Fruit fly (Drosophila melanogaster): ENCODE results near the gene DZIP1.

DZIP1 gene

DNA sequence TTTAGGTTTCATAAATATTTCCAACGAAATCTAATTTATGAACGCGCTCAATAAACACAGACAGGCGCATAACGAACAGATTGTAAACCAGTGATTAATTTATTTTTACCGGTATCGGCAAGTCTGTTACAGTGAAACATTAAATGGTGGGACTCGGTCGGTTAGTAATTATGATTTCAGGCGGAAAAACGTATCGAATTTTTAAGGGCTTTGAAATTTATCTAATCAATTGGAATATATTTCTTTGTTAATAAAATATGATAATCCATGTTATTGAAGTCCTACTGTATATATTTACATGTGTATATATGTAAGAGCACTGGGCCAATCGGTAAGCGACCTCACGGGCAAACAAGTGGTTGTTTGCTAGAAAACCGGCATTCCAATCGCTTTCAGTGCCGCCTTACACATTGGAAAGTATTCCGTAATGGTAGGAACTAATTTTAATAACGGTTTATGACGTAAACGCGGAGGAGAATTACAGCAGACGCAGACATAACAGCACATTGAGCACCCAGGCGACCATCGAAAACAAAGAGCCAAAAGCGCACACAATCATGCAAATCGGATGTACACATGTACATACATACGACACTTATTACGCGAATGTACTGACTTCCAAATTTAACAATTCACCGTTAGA is 28.1 kb downstream of the DZIP1 start:
- peak; percentile 93 for TF ChIP-seq CG17801 (GFP tag; optimal IDR thresholded peaks at IDR 0.05; ENCODE audit: partially characterized antibody)

DNA sequence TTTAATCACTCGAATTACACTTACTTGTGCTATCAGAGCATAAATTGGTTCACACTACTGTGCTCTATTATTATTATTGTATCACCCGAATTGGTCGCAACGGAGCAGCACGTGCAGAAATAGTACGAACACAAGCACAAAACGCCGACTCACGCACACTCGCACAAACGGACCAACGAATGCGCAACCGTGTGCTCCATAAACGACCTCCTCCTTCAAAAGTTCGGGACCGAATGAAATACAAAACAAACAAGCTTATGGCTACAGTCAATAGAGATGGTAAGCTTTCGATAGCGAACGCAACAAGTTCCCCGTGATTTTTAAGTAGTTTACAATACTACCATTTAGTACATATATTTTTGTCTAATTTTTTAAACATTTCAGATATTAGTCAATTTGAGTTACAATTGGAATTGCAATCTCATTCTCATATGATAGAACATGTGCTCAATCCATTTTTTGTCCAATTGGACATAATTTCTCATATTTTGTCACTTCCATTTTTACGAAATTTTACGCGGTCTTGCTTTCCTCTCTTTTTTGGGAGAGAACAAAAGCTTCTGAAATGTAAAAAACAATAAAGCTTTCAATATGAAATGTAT is 28.7 kb downstream of the DZIP1 start, which contains the start of gene Cftr:
Cftr (minus strand) TSS at position 239 of the 602 bp plus-strand sequence.
- peak; percentile 87 for TF ChIP-seq CG17801 (GFP tag; optimal IDR thresholded peaks at IDR 0.05; ENCODE audit: partially characterized antibody)

DNA sequence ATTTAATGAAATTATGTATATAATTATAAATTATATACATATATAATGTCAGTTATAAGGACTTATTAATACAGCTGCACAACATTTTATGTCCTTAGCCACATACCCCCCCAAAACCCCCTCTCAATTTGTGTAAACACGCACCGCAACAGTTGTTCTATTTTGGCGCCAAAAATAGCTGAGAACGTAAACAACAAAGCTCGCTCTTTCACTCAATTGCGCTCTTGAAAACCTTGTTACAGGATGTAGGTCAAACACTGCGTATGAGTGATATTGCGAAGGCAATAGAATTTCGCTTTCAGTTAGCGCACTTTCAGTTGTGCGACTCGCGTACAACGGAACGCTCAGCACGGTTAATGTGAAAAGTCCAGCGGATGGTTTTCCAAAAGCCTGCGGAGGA is 29.3 kb downstream of the DZIP1 start, which contains the start of gene Esyt2:
Esyt2 (plus strand) TSS at position 332 of the 400 bp plus-strand sequence.
- TF ChIP-seq CG17801 (GFP tag; optimal IDR thresholded peaks at IDR 0.05; ENCODE audit: partially characterized antibody), result no peak

DNA sequence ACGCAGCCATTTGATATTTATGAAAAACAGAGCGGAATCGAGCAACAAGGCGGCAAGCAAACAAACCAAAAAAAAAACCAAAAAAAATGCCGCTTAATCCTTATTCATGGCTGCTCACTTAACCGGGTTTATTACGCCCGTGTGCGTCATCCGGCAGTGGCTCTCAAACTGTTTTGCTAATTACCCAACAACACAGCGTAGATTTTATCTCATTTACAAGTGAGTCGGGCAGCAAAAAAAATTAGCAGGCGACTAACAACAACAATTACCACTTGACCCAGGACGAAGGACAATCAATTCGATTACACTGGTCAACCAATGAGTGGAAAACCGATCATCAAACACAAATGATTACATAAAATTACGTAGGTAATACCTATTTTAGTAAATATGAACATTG is 33.1 kb downstream of the DZIP1 start:
- TF ChIP-seq CG17801 (GFP tag; optimal IDR thresholded peaks at IDR 0.05; ENCODE audit: partially characterized antibody), result no peak

DNA sequence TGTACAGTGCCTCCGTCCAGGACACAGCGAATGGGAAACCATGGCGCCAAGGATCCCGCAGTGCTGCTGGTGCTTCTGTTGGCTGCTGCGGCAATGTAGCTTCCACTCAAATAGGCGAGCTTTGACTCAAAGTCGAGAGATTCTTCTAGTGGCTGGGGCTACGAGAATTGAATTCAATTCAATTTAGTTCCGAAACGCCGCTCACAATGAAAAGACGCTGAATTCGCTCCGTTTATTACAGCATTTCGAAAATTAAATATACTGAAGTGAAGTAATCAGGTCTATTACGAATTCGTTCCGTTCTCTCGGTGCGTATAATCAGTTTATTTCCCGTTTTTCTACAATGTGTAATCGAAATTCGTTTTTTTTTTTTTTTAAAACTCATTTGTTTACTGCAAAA is 33.8 kb downstream of the DZIP1 start:
- no peak for TF ChIP-seq CG17801 (GFP tag; optimal IDR thresholded peaks at IDR 0.05; ENCODE audit: partially characterized antibody)

DNA sequence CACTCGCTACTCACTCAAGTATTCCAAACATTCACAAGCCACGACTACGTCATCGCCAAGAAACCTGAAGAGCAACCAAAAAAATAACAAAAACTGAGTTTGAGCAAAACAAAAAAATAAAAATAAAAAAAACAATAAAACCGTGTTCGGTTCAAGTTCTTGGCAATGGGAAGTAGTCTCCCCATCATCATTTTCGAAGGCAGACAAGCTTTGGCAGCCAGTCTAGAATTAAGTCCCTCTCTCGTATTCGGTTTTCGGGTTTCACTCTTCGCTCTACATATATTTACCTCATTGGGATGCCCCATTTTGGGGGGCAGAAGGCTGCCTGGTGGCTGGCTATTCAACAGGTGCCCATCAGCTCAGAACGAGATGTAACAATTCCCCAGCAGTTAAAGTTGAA is 34.8 kb downstream of the DZIP1 start:
- TF ChIP-seq CG17801 (GFP tag; optimal IDR thresholded peaks at IDR 0.05; ENCODE audit: partially characterized antibody), result peak; percentile 46

DNA sequence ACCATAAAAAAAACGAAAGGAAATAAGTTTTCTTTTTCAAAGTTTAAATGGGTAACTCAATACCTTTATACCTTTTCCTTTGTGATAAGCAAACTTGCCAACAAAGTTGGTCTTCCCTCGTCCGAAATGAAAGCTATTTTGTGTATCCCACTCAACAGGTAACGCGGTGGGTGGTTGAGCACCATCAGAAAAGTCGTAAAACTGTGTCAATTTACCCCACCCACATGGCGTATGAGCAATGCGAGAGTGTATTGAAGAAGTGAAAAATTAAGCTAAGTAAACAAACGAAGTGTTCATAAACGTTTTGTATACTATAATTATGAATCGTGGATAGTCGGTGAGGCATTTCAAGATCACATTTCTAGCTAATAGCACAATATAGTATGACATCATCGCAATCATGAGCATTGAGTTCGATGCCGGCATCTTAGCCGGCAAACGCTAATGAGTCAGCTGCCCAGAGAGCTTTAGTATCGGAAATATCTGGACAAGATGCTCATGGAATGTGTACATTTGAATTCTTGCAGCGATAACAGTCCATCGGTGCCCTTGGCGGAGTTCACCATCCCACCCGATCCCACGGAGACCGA is 35.8 kb downstream of the DZIP1 start:
- TF ChIP-seq CG17801 (GFP tag; optimal IDR thresholded peaks at IDR 0.05; ENCODE audit: partially characterized antibody), result no peak

DNA sequence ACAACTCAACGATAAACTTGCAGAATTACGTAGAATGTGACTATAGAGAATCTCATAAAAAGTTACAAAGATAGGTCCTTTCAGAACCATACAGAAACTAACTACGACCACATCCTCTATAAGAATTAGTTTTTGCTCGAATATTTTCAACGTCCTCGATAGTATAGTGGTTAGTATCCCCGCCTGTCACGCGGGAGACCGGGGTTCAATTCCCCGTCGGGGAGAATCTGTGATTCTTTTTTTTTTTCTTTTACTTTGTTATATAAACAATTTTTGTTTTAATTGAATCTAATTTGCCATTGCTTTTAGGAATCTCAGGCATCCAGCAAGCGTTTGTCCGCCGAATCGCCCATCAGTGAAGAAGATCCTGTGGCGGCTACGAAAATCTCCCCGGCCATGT is 40.1 kb downstream of the DZIP1 start:
- TF ChIP-seq CG17801 (GFP tag; optimal IDR thresholded peaks at IDR 0.05; ENCODE audit: partially characterized antibody), result no peak

DNA sequence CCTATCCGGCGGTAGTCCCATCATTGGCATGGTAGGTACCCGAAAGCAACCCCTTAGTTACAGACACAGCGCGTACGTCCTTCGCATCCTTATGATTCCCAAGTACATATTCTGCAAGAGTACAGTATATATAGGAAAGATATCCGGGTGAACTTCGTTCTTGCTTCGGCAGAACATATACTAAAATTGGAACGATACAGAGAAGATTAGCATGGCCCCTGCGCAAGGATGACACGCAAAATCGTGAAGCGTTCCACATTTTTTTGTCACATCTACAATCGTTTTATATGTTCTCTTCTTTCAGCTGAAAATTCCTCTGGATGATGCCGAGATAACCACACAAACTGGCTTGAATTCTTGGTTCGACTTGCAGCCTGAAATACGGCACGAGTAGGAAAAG is 40.9 kb downstream of the DZIP1 start:
- TF ChIP-seq CG17801 (GFP tag; optimal IDR thresholded peaks at IDR 0.05; ENCODE audit: partially characterized antibody), result no peak

DNA sequence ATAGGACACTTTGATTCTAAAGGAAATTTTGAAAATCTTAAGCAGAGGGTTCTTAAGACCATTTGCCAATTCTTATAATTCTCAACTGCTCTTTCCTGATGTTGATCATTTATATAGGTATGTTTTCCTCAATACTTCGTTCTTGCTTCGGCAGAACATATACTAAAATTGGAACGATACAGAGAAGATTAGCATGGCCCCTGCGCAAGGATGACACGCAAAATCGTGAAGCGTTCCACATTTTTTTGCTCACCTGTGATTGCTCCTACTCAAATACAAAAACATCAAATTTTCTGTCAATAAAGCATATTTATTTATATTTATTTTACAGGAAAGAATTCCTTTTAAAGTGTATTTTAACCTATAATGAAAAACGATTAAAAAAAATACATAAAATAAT is 41.5 kb downstream of the DZIP1 start:
- TF ChIP-seq CG17801 (GFP tag; optimal IDR thresholded peaks at IDR 0.05; ENCODE audit: partially characterized antibody), result no peak

DNA sequence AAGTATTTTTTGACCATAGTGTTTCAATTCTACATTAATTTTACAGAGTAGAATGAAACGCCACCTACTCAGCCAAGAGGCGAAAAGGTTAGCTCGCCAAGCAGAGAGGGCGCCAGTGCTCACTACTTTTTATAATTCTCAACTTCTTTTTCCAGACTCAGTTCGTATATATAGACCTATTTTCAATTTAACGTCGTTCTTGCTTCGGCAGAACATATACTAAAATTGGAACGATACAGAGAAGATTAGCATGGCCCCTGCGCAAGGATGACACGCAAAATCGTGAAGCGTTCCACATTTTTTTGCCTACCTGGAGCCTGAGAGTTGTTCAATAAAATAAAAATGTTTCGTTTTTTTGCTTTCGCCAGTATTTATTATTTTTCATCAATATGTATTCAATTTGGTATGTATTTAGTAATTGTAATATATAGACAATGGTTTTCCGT is 42.0 kb downstream of the DZIP1 start:
- TF ChIP-seq CG17801 (GFP tag; optimal IDR thresholded peaks at IDR 0.05; ENCODE audit: partially characterized antibody), result peak; percentile 26

DNA sequence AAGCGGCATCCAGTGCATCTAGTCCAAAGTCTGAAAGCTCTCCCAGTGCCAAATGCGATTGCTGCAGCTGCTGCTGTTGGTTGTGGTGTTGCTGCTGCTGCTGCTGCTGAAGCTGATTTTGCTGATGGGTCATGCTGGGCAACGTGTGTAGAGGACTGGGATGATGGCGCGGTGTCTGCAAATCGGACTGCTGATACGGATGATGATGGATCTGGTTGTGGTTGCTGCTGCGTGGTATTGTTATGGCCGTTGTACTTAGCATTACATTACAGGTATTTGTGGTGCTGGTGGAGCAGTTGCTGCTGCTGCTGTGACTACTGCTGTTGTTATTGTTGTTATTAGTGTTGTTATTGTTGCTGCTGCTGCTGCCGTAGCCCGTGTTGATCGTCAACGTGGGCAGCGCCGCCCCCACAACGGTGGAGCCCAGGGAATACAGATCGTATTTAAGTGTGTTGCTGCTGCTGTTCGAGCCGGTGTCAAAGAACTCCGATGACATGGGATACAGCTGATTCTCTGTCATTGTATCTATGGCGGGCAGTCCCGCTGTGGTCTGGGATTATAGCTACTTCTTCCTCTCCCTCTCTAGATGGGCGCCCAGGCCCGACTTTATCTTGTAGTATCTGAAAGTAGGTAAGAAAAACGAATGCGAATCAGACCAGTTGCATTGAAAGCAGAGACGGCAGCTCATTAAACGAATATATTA is 47.4 kb downstream of the DZIP1 start:
- no peak for TF ChIP-seq CG17801 (GFP tag; optimal IDR thresholded peaks at IDR 0.05; ENCODE audit: partially characterized antibody)

DNA sequence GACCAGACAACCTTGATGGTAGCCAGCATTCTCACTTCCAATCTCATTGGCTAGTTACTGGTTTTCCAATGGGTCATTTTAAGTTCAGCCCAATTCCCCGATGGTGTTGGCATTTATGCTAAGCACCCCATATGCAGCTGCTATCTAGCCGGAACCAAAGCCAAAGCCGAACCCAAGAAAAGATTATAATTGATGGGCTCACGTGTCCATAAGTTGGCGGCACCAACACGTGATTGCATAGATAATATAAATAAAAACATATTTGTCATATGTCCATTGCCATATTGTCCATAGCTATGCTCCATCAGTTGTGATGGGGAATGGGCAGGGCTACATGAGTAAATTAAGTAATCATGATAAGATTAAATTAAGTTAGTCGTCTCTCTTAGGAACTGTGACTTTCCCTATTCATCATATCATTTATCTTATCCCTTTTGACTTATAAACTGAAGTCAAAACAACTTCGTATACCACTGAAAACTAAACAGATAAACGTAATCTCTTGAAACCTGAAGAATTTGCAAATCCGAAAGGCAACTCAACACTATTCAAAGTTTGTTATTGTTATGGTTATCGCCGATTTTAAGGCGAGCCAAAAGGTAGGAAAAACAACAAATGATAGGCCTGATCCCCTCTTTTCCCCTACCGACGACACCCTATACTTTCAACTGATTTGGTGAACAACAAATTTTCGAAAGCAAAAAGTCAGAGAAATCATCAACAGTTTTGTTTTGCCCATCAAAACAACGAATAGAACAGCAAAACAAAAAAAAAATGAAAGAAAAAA is 48.2 kb downstream of the DZIP1 start:
- TF ChIP-seq CG17801 (GFP tag; optimal IDR thresholded peaks at IDR 0.05; ENCODE audit: partially characterized antibody), result no peak

DNA sequence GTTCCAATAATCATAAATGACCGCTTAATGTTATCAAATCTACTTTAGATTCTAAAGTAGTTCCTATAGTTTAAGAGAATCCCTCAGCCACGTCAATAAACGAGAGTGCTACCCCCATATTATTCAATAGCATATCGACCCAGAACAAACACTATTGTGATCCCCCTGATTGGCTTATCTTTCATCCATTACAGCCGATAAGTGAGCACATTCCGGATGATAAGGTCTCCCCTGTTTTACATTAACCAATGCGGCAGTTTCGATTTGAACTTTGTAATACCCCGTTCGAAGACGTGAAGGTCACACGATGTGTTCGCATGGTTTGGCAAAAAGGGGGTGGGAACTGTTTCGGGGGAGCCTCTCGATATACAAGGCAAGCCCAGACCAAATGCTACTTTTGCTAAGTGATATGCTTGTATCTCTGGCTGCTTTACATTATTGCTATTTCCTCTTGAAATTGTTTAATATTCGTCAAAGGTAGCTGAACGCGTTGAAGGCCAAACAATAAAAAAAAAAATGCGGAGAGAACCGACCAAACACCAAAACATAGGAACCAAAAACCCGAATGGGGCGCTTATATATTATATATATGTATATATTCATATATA is 49.2 kb downstream of the DZIP1 start:
- no peak for TF ChIP-seq CG17801 (GFP tag; optimal IDR thresholded peaks at IDR 0.05; ENCODE audit: partially characterized antibody)
